Fruit fly (Drosophila melanogaster) whole organism, embryonic: Measurements from ENCODE around the gene Myo31DF.

Experiments used
- Atf-2 ChIP-seq: fragments of 200-800 bp; sonication (Bioruptor generic); optimal IDR thresholded peaks from 2 replicates; lab custom pipeline; 2016; ENCODE audit warnings: missing biosample characterization, missing genetic modification characterization
- BtbVII ChIP-seq: fragments of 200-800 bp; sonication (Bioruptor generic); optimal IDR thresholded peaks from 3 replicates; lab custom pipeline; 2017; ENCODE audit warnings: missing biosample characterization, mild to moderate bottlenecking, missing genetic modification characterization
- CG11560 ChIP-seq: fragments of 200-800 bp; sonication (Bioruptor generic); IDR thresholded peaks from 3 replicates; pipeline ENCODE4 v1.3.6; 2022; ENCODE audit warnings: missing biosample characterization, missing genetic modification characterization
- CG15073 ChIP-seq: fragments of 200-800 bp; sonication (Bioruptor generic); optimal IDR thresholded peaks from 2 replicates; lab custom pipeline; 2016; ENCODE audit warnings: missing biosample characterization, missing genetic modification characterization
- CG16815 ChIP-seq: fragments of 200-800 bp; sonication (Bioruptor generic); optimal IDR thresholded peaks from 3 replicates; lab custom pipeline; 2017; ENCODE audit warnings: missing biosample characterization, mild to moderate bottlenecking, missing genetic modification characterization
- CG17829 ChIP-seq: fragments of 200-800 bp; optimal IDR thresholded peaks from 2 replicates; lab custom pipeline; 2019; ENCODE audit warnings: missing biosample characterization, mild to moderate bottlenecking, missing genetic modification characterization, moderate library complexity
- CG18476 ChIP-seq: fragments of 200-800 bp; sonication (Bioruptor generic); optimal IDR thresholded peaks from 2 replicates; lab custom pipeline; 2016; ENCODE audit warnings: missing biosample characterization, mild to moderate bottlenecking, missing genetic modification characterization
- CG18764 ChIP-seq: fragments of 200-800 bp; sonication (Bioruptor generic); optimal IDR thresholded peaks from 3 replicates; lab custom pipeline; 2016; ENCODE audit warnings: missing biosample characterization, missing genetic modification characterization
- CG2116 ChIP-seq: fragments of 200-800 bp; sonication (Bioruptor generic); optimal IDR thresholded peaks from 3 replicates; lab custom pipeline; 2018; ENCODE audit warnings: missing biosample characterization, mild to moderate bottlenecking, missing genetic modification characterization
- CG2875 ChIP-seq: fragments of 200-800 bp; sonication (Bioruptor generic); optimal IDR thresholded peaks from 2 replicates; lab custom pipeline; 2017; ENCODE audit warnings: missing biosample characterization, mild to moderate bottlenecking, missing genetic modification characterization, missing genetic modification reagents
- CG30403 ChIP-seq: fragments of 200-800 bp; sonication (Bioruptor generic); optimal IDR thresholded peaks from 3 replicates; lab custom pipeline; 2016; ENCODE audit warnings: missing biosample characterization, missing genetic modification characterization
- CG3407 ChIP-seq: fragments of 200-800 bp; sonication (Bioruptor generic); optimal IDR thresholded peaks from 2 replicates; lab custom pipeline; 2018; ENCODE audit warnings: missing biosample characterization, mild to moderate bottlenecking, missing genetic modification characterization
- CG34224 ChIP-seq: fragments of 200-800 bp; sonication (Bioruptor generic); IDR thresholded peaks from 3 replicates; pipeline ENCODE4 v1.3.6; 2022; ENCODE audit warnings: missing biosample characterization, missing genetic modification characterization; ENCODE audit not compliant: partially characterized antibody
- CG3838 ChIP-seq: fragments of 200-800 bp; sonication (Bioruptor generic); optimal IDR thresholded peaks from 3 replicates; lab custom pipeline; 2016; ENCODE audit warnings: missing biosample characterization, missing genetic modification characterization
- CG3847 ChIP-seq: fragments of 200-800 bp; sonication (Bioruptor generic); IDR thresholded peaks from 2 replicates; pipeline ENCODE4 v1.3.6; 2022; ENCODE audit warnings: missing biosample characterization, missing genetic modification characterization
- CG42726 ChIP-seq: fragments of 200-800 bp; sonication (Bioruptor generic); IDR thresholded peaks from 2 replicates; pipeline ENCODE4 v1.3.6; 2022; ENCODE audit warnings: missing biosample characterization, missing genetic modification characterization; ENCODE audit not compliant: partially characterized antibody
- CG6272 ChIP-seq: fragments of 200-800 bp; sonication (Bioruptor generic); IDR thresholded peaks from 2 replicates; pipeline ENCODE4 v1.3.6; 2022; ENCODE audit warnings: missing biosample characterization, missing genetic modification characterization
- CG6791 ChIP-seq: fragments of 200-800 bp; sonication (Bioruptor generic); IDR thresholded peaks from 3 replicates; pipeline ENCODE4 v1.3.6; 2022; ENCODE audit warnings: missing biosample characterization, missing genetic modification characterization; ENCODE audit not compliant: partially characterized antibody
- CG7987 ChIP-seq: fragments of 200-800 bp; sonication (Bioruptor generic); optimal IDR thresholded peaks from 2 replicates; lab custom pipeline; 2018; ENCODE audit warnings: missing biosample characterization, mild to moderate bottlenecking, missing genetic modification characterization, moderate library complexity
- CG8359 ChIP-seq: fragments of 200-800 bp; sonication (Bioruptor generic); optimal IDR thresholded peaks from 2 replicates; lab custom pipeline; 2017; ENCODE audit warnings: missing biosample characterization, mild to moderate bottlenecking, missing genetic modification characterization, borderline replicate concordance
- CG8478 ChIP-seq: fragments of >200 bp; optimal IDR thresholded peaks from 2 replicates; lab custom pipeline; 2018
- CG8765 ChIP-seq: fragments of 200-800 bp; sonication (Bioruptor generic); IDR thresholded peaks from 2 replicates; pipeline ENCODE4 v1.3.6; 2022; ENCODE audit warnings: missing biosample characterization, missing genetic modification characterization
- CG9215 ChIP-seq: fragments of 200-800 bp; sonication (Bioruptor generic); IDR thresholded peaks from 2 replicates; pipeline ENCODE4 v1.3.6; 2022; ENCODE audit warnings: missing biosample characterization, missing genetic modification characterization
- CG9797 ChIP-seq: fragments of 200-800 bp; sonication (Bioruptor generic); optimal IDR thresholded peaks from 3 replicates; lab custom pipeline; 2018; ENCODE audit warnings: missing biosample characterization, mild to moderate bottlenecking, missing genetic modification characterization
- CTCF ChIP-seq: fragments of 200-800 bp; sonication (Bioruptor generic); optimal IDR thresholded peaks from 2 replicates; lab custom pipeline; 2017; ENCODE audit warnings: missing biosample characterization, mild to moderate bottlenecking, missing genetic modification characterization, moderate library complexity
- Dip2 ChIP-seq: fragments of 200-800 bp; sonication (Bioruptor generic); IDR thresholded peaks from 2 replicates; pipeline ENCODE4 v1.3.6; 2022; ENCODE audit warnings: missing biosample characterization, missing genetic modification characterization
- Fer3 ChIP-seq: fragments of 200-800 bp; sonication (Bioruptor generic); optimal IDR thresholded peaks from 2 replicates; lab custom pipeline; 2018; ENCODE audit warnings: missing biosample characterization, mild to moderate bottlenecking, missing genetic modification characterization, moderate library complexity
- Kr ChIP-seq: fragments of 200-800 bp; sonication (Bioruptor generic); optimal IDR thresholded peaks from 2 replicates; lab custom pipeline; 2017; ENCODE audit warnings: missing biosample characterization, mild to moderate bottlenecking, missing genetic modification characterization
- Lhr ChIP-seq: fragments of 200-800 bp; sonication (Bioruptor generic); optimal IDR thresholded peaks from 3 replicates; lab custom pipeline; 2017; ENCODE audit warnings: mild to moderate bottlenecking, missing biosample characterization, missing genetic modification reagents, missing genetic modification characterization
- Mrtf ChIP-seq: fragments of 200-800 bp; sonication (Bioruptor generic); IDR thresholded peaks from 3 replicates; pipeline ENCODE4 v1.3.6; 2022; ENCODE audit warnings: missing biosample characterization, missing genetic modification characterization
- Myb ChIP-seq: fragments of 200-800 bp; sonication (Bioruptor generic); optimal IDR thresholded peaks from 2 replicates; lab custom pipeline; 2016; ENCODE audit warnings: missing biosample characterization, missing genetic modification characterization
- Nf-YB ChIP-seq: fragments of 200-800 bp; sonication (Bioruptor generic); optimal IDR thresholded peaks from 3 replicates; lab custom pipeline; 2019; ENCODE audit warnings: missing biosample characterization, mild to moderate bottlenecking, missing genetic modification characterization, moderate library complexity
- Oaz ChIP-seq: fragments of 200-800 bp; sonication (Bioruptor generic); IDR thresholded peaks from 2 replicates; pipeline ENCODE4 v1.3.6; 2022; ENCODE audit warnings: missing biosample characterization, missing genetic modification characterization
- Stat92E ChIP-seq, 3 experiments: fragments of >200 bp in 2 of 3; fragments of 200-800 bp in 1 of 3; sonication (Bioruptor generic) in 1 of 3; optimal IDR thresholded peaks; 2 replicates each; lab custom pipeline; 2017 to 2019; ENCODE audit warnings: missing biosample characterization in 3 of 3, missing genetic modification characterization in 3 of 3, mild to moderate bottlenecking in 1 of 3, moderate library complexity in 1 of 3
- ac ChIP-seq: fragments of 200-800 bp; sonication (Bioruptor generic); optimal IDR thresholded peaks from 3 replicates; lab custom pipeline; 2017; ENCODE audit warnings: missing biosample characterization, mild to moderate bottlenecking, missing genetic modification characterization
- amos ChIP-seq: fragments of 200-800 bp; sonication (Bioruptor generic); IDR thresholded peaks from 2 replicates; pipeline ENCODE4 v1.3.6; 2022; ENCODE audit warnings: missing biosample characterization, missing genetic modification characterization; ENCODE audit not compliant: partially characterized antibody
- ara ChIP-seq: fragments of 200-800 bp; sonication (Bioruptor generic); IDR thresholded peaks from 2 replicates; pipeline ENCODE4 v1.3.6; 2022; ENCODE audit warnings: missing biosample characterization, missing genetic modification characterization
- bab2 ChIP-seq: fragments of 200-800 bp; sonication (Bioruptor generic); optimal IDR thresholded peaks from 2 replicates; lab custom pipeline; 2016; ENCODE audit warnings: missing biosample characterization, missing genetic modification characterization
- chif ChIP-seq, 2 experiments: fragments of 200-800 bp; sonication (Bioruptor generic); optimal IDR thresholded peaks; 3 replicates each; lab custom pipeline; 2016; ENCODE audit warnings: missing biosample characterization in 2 of 2, missing genetic modification characterization in 2 of 2
- cwo ChIP-seq: fragments of 200-800 bp; sonication (Bioruptor generic); optimal IDR thresholded peaks from 3 replicates; lab custom pipeline; 2017; ENCODE audit warnings: missing biosample characterization, missing genetic modification characterization, mild to moderate bottlenecking, moderate library complexity, missing genetic modification reagents
- dm ChIP-seq: fragments of 200-800 bp; sonication (Bioruptor generic); optimal IDR thresholded peaks from 3 replicates; lab custom pipeline; 2016; ENCODE audit warnings: missing biosample characterization, missing genetic modification characterization
- dpn ChIP-seq, 2 experiments: fragments of 200-800 bp; sonication (Bioruptor generic); optimal IDR thresholded peaks; 3 replicates each; lab custom pipeline; 2016; ENCODE audit warnings: missing biosample characterization in 2 of 2, missing genetic modification characterization in 2 of 2
- her ChIP-seq: fragments of 200-800 bp; sonication (Bioruptor generic); optimal IDR thresholded peaks from 2 replicates; lab custom pipeline; 2016; ENCODE audit warnings: missing biosample characterization, missing genetic modification characterization
- lab ChIP-seq: fragments of 200-800 bp; sonication (Bioruptor generic); optimal IDR thresholded peaks from 3 replicates; lab custom pipeline; 2017; ENCODE audit warnings: missing biosample characterization, missing genetic modification characterization, mild to moderate bottlenecking, moderate library complexity, missing genetic modification reagents
- mam ChIP-seq: fragments of 200-800 bp; sonication (Bioruptor generic); optimal IDR thresholded peaks from 3 replicates; lab custom pipeline; 2016; ENCODE audit warnings: missing biosample characterization, missing genetic modification characterization
- nau ChIP-seq: fragments of 200-800 bp; sonication (Bioruptor generic); optimal IDR thresholded peaks from 3 replicates; lab custom pipeline; 2017; ENCODE audit warnings: missing biosample characterization, mild to moderate bottlenecking, missing genetic modification characterization, missing genetic modification reagents
- odd ChIP-seq: fragments of 200-800 bp; sonication (Bioruptor generic); optimal IDR thresholded peaks from 2 replicates; lab custom pipeline; 2017; ENCODE audit warnings: missing biosample characterization, mild to moderate bottlenecking, missing genetic modification characterization
- peb ChIP-seq: fragments of 200-800 bp; sonication (Bioruptor generic); IDR thresholded peaks from 2 replicates; pipeline ENCODE4 v1.3.6; 2022; ENCODE audit warnings: missing biosample characterization, missing genetic modification characterization
- run ChIP-seq: fragments of 200-800 bp; sonication (Bioruptor generic); optimal IDR thresholded peaks from 3 replicates; lab custom pipeline; 2018; ENCODE audit warnings: missing biosample characterization, mild to moderate bottlenecking, missing genetic modification characterization
- sima ChIP-seq: fragments of 200-800 bp; sonication (Bioruptor generic); optimal IDR thresholded peaks from 2 replicates; lab custom pipeline; 2016; ENCODE audit warnings: missing biosample characterization, missing genetic modification characterization
- sob ChIP-seq: fragments of 200-800 bp; sonication (Bioruptor generic); IDR thresholded peaks from 2 replicates; pipeline ENCODE4 v1.3.6; 2022; ENCODE audit warnings: missing biosample characterization, missing genetic modification characterization
- vnd ChIP-seq: fragments of 200-800 bp; sonication (Bioruptor generic); IDR thresholded peaks from 3 replicates; pipeline ENCODE4 v1.3.6; 2022; ENCODE audit warnings: missing biosample characterization, missing genetic modification characterization; ENCODE audit not compliant: partially characterized antibody

The Myo31DF gene

DNA sequence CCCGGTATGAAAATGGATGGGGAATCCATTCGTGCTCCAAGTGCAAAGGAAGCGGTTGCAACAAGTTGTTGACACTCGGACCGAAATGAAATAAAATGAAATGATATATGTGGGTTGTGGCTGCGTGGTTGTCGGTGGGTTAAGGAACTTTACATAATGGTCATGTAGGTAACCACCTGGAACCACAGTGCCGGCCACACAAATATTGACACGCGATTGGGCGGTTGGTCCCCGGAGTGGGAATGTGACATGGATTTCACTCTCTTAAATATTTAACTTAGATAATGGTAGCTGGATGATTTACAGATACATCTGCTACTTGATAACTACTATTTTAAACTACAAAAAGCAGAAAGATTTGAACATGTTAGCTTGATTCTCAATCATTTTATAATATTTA is 1.7 kb downstream of the Myo31DF start (continued):
- TF ChIP-seq CG42726 (GFP tag; lab: Robert Waterston, UW) (no peak), lab (GFP tag; lab: Kevin White, UChicago) (no peak), Dip2 (GFP tag; lab: Robert Waterston, UW) (no peak), CG11560 (tag; lab: Robert Waterston, UW) (no peak), run (tag; lab: Kevin White, UChicago) (no peak), BtbVII (GFP tag; lab: Kevin White, UChicago) (no peak), her (GFP tag; lab: Kevin White, UChicago) (no peak), CG17829 (no peak), Nf-YB (peak; percentile 36), CG8765 (no peak), CG7987 (peak; percentile 32), bab2 (no peak), CG34224 (GFP tag; lab: Robert Waterston, UW) (no peak), mam (GFP tag; lab: Kevin White, UChicago) (no peak), cwo (GFP tag; lab: Kevin White, UChicago) (no peak), CG3847 (GFP tag; lab: Robert Waterston, UW) (no peak), CG8359 (GFP tag; lab: Kevin White, UChicago) (no peak), CG16815 (GFP tag; lab: Kevin White, UChicago) (no peak), Oaz (GFP tag; lab: Robert Waterston, UW) (no peak), CG9215 (GFP tag; lab: Robert Waterston, UW) (no peak), odd (GFP tag; lab: Kevin White, UChicago) (peak; percentile 29), amos (GFP tag; lab: Robert Waterston, UW) (no peak), CG15073 (no peak), CG30403 (GFP tag; lab: Kevin White, UChicago) (no peak), CG3407 (GFP tag; lab: Kevin White, UChicago) (peak; percentile 48), Atf-2 (GFP tag; lab: Kevin White, UChicago) (no peak), CG6791 (peak; percentile 31; the same call in 1 of the 3 replicates), CG3838 (GFP tag; lab: Kevin White, UChicago) (no peak), CG8478 (no peak), CG9797 (GFP tag; lab: Kevin White, UChicago) (no peak), dm (GFP tag; lab: Kevin White, UChicago) (no peak), CG18476 (GFP tag; lab: Kevin White, UChicago) (no peak), Fer3 (tag; lab: Kevin White, UChicago) (no peak), ac (GFP tag; lab: Kevin White, UChicago) (peak; percentile 56), Stat92E (GFP tag; optimal IDR thresholded peaks at IDR 0.05; lab: Kevin White, UChicago) (no peak), Mrtf (GFP tag; lab: Robert Waterston, UW) (no peak), Lhr (GFP tag; lab: Kevin White, UChicago) (no peak), CG18764 (GFP tag; lab: Kevin White, UChicago) (no peak), Myb (GFP tag; lab: Kevin White, UChicago) (no peak), CG6272 (GFP tag; lab: Robert Waterston, UW) (no peak), CTCF (GFP tag; lab: Kevin White, UChicago) (no peak), ara (GFP tag; lab: Robert Waterston, UW) (peak; percentile 27; the same call in 1 of the 2 replicates), CG2875 (GFP tag; lab: Kevin White, UChicago) (peak; percentile 22), Kr (GFP tag; lab: Kevin White, UChicago) (peak; percentile 72), chif (GFP tag; optimal IDR thresholded peaks at IDR 0.05; lab: Kevin White, UChicago) (no peak), dpn (GFP tag; optimal IDR thresholded peaks at IDR 0.05; lab: Kevin White, UChicago) (no peak), nau (GFP tag; lab: Kevin White, UChicago) (no peak), vnd (no peak), sima (GFP tag; lab: Kevin White, UChicago) (no peak), sob (GFP tag; lab: Robert Waterston, UW) (no peak), peb (GFP tag; lab: Robert Waterston, UW) (peak; percentile 42; the same call in 1 of the 2 replicates), CG2116 (GFP tag; lab: Kevin White, UChicago) (no peak)
